Worm (Caenorhabditis elegans) whole organism, L3 larva: ENCODE data around the gene ttr-29.

Experiments used
- R02D3.7 ChIP-seq: fragments of 150-350 bp; optimal IDR thresholded peaks from 2 replicates; lab custom pipeline; 2014; ENCODE audit warnings: missing biosample characterization, missing genetic modification characterization
- ZK546.5 ChIP-seq: sonication (generic microtip); optimal IDR thresholded peaks from 2 replicates; lab custom pipeline; 2017; ENCODE audit warnings: missing biosample characterization, missing genetic modification characterization
- aly-2 ChIP-seq: fragments of 150-350 bp; optimal IDR thresholded peaks from 2 replicates; lab custom pipeline; 2014; ENCODE audit warnings: missing biosample characterization, missing genetic modification characterization
- ama-1 ChIP-seq: fragments of 150-350 bp; optimal IDR thresholded peaks from 2 replicates; lab custom pipeline; 2018
- ceh-16 ChIP-seq: sonication (generic microtip); optimal IDR thresholded peaks from 2 replicates; lab custom pipeline; 2017; ENCODE audit warnings: missing biosample characterization, missing genetic modification characterization
- ceh-28 ChIP-seq: fragments of 150-350 bp; optimal IDR thresholded peaks from 2 replicates; lab custom pipeline; 2014; ENCODE audit warnings: missing biosample characterization, missing genetic modification reagents, missing genetic modification characterization
- ceh-82 ChIP-seq: fragments of 150-350 bp; optimal IDR thresholded peaks from 2 replicates; lab custom pipeline; 2014; ENCODE audit warnings: missing biosample characterization, missing genetic modification characterization
- egl-5 ChIP-seq: fragments of 150-350 bp; optimal IDR thresholded peaks from 2 replicates; lab custom pipeline; 2017; ENCODE audit warnings: missing biosample characterization, missing genetic modification reagents, missing genetic modification characterization, inconsistent platforms
- elt-2 ChIP-seq: sonication (generic microtip); optimal IDR thresholded peaks from 2 replicates; lab custom pipeline; 2016; ENCODE audit warnings: missing genetic modification reagents, mild to moderate bottlenecking, missing genetic modification characterization, missing compliant biosample characterization
- elt-3 ChIP-seq, 3 experiments: fragments of 150-350 bp in 1 of 3; sonication (generic microtip) in 2 of 3; optimal IDR thresholded peaks; 2 replicates in 2 of 3; 4 replicates in 1 of 3; lab custom pipeline; 2014 to 2017; ENCODE audit warnings: missing biosample characterization in 3 of 3, missing genetic modification characterization in 3 of 3
- eor-1 ChIP-seq, 2 experiments: fragments of 150-350 bp; optimal IDR thresholded peaks; 2 replicates each; lab custom pipeline; 2014 to 2018; ENCODE audit warnings: missing biosample characterization in 2 of 2, missing genetic modification characterization in 2 of 2
- fkh-10 ChIP-seq: sonication (generic microtip); optimal IDR thresholded peaks from 2 replicates; lab custom pipeline; 2017; ENCODE audit warnings: missing biosample characterization, missing genetic modification reagents, missing genetic modification characterization
- fkh-2 ChIP-seq: fragments of 150-350 bp; optimal IDR thresholded peaks from 2 replicates; lab custom pipeline; 2014; ENCODE audit warnings: missing biosample characterization, missing genetic modification reagents, missing genetic modification characterization
- fos-1 ChIP-seq: fragments of 150-350 bp; optimal IDR thresholded peaks from 2 replicates; lab custom pipeline; 2014; ENCODE audit warnings: missing biosample characterization, missing genetic modification characterization
- hmg-11 ChIP-seq: sonication (generic microtip); optimal IDR thresholded peaks from 2 replicates; lab custom pipeline; 2016; ENCODE audit warnings: missing genetic modification characterization, missing compliant biosample characterization
- lin-15B ChIP-seq: fragments of 150-350 bp; optimal IDR thresholded peaks from 2 replicates; lab custom pipeline; 2014; ENCODE audit warnings: missing biosample characterization, missing genetic modification characterization
- lin-39 ChIP-seq: fragments of 150-350 bp; optimal IDR thresholded peaks from 2 replicates; lab custom pipeline; 2018; ENCODE audit warnings: missing biosample characterization, missing genetic modification reagents, missing genetic modification characterization
- lsy-12 ChIP-seq: sonication (generic microtip); optimal IDR thresholded peaks from 2 replicates; lab custom pipeline; 2016; ENCODE audit warnings: mild to moderate bottlenecking, missing genetic modification characterization, missing compliant biosample characterization
- mdl-1 ChIP-seq: fragments of 150-350 bp; optimal IDR thresholded peaks from 2 replicates; lab custom pipeline; 2014; ENCODE audit warnings: missing biosample characterization, missing genetic modification characterization
- mml-1 ChIP-seq: fragments of 150-350 bp; sonication (generic microtip); optimal IDR thresholded peaks from 3 replicates; lab custom pipeline; 2014; ENCODE audit warnings: missing biosample characterization, missing genetic modification characterization
- nhr-11 ChIP-seq: fragments of 150-350 bp; optimal IDR thresholded peaks from 2 replicates; lab custom pipeline; 2014; ENCODE audit warnings: missing biosample characterization, missing genetic modification characterization
- nhr-12 ChIP-seq: fragments of 150-350 bp; optimal IDR thresholded peaks from 2 replicates; lab custom pipeline; 2014; ENCODE audit warnings: missing biosample characterization, missing genetic modification characterization
- nhr-23 ChIP-seq: fragments of 150-350 bp; optimal IDR thresholded peaks from 2 replicates; lab custom pipeline; 2014; ENCODE audit warnings: missing biosample characterization, missing genetic modification reagents, missing genetic modification characterization
- nhr-237 ChIP-seq: fragments of 150-350 bp; optimal IDR thresholded peaks from 2 replicates; lab custom pipeline; 2014; ENCODE audit warnings: missing biosample characterization, missing genetic modification characterization
- nhr-28 ChIP-seq: fragments of 150-350 bp; optimal IDR thresholded peaks from 2 replicates; lab custom pipeline; 2014; ENCODE audit warnings: missing biosample characterization, missing genetic modification characterization
- nhr-67 ChIP-seq: fragments of 150-350 bp; optimal IDR thresholded peaks from 2 replicates; lab custom pipeline; 2014; ENCODE audit warnings: missing biosample characterization, missing genetic modification characterization
- nhr-76 ChIP-seq: fragments of 150-350 bp; sonication (generic microtip); optimal IDR thresholded peaks from 5 replicates; lab custom pipeline; 2014; ENCODE audit warnings: missing biosample characterization, missing genetic modification characterization
- nhr-77 ChIP-seq: fragments of 150-350 bp; optimal IDR thresholded peaks from 2 replicates; lab custom pipeline; 2014; ENCODE audit warnings: missing biosample characterization, missing genetic modification characterization
- pha-4 ChIP-seq: fragments of 150-350 bp; optimal IDR thresholded peaks from 2 replicates; lab custom pipeline; 2014; ENCODE audit warnings: missing biosample characterization, missing genetic modification reagents, missing genetic modification characterization
- pqm-1 ChIP-seq: fragments of 150-350 bp; optimal IDR thresholded peaks from 2 replicates; lab custom pipeline; 2017; ENCODE audit warnings: missing biosample characterization, missing genetic modification characterization, inconsistent platforms
- sea-2 ChIP-seq: fragments of 150-350 bp; sonication (generic microtip); optimal IDR thresholded peaks from 4 replicates; lab custom pipeline; 2014; ENCODE audit warnings: missing biosample characterization, missing genetic modification reagents, missing genetic modification characterization
- skn-1 ChIP-seq: fragments of 150-350 bp; optimal IDR thresholded peaks from 2 replicates; lab custom pipeline; 2014; ENCODE audit warnings: missing biosample characterization, missing genetic modification characterization
- tbx-2 ChIP-seq: sonication (generic microtip); optimal IDR thresholded peaks from 2 replicates; lab custom pipeline; 2016; ENCODE audit warnings: mild to moderate bottlenecking, missing genetic modification characterization, missing compliant biosample characterization
- unc-39 ChIP-seq: sonication (generic microtip); optimal IDR thresholded peaks from 4 replicates; lab custom pipeline; 2017; ENCODE audit warnings: missing biosample characterization, missing genetic modification characterization
- zag-1 ChIP-seq: fragments of 150-350 bp; optimal IDR thresholded peaks from 2 replicates; lab custom pipeline; 2014; ENCODE audit warnings: missing biosample characterization, missing genetic modification characterization
- ztf-4 ChIP-seq: fragments of 150-350 bp; optimal IDR thresholded peaks from 2 replicates; lab custom pipeline; 2014; ENCODE audit warnings: missing biosample characterization, missing genetic modification characterization

ttr-29 gene

DNA sequence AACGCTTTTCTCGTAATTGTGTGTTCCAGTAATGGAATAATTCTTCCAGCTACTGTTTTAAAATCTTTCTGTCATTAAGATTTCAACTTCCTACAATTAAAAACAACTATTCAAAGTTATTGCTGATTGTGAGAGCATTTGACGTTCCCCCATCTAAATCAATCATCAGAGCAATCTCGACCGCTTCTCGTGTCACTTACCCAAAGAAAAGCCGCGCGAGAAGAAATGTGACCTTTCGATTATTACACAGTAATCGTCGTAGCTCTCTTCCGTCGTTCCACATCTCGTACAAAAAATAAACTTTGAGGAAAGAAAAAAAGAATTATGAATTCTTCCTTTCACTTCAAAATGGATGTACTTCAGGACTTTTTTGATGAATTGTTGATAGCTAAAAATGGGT is 804 bp upstream of the ttr-29 start:
- TF ChIP-seq hmg-11 (tag; lab: Kevin White, UChicago) = no peak
- TF ChIP-seq mml-1 (tag; lab: Kevin White, UChicago) = no peak
- TF ChIP-seq nhr-11 (tag; lab: Kevin White, UChicago) = no peak
- TF ChIP-seq eor-1 (tag; optimal IDR thresholded peaks at IDR 0.05; lab: Kevin White, UChicago) = no peak
- no peak for TF ChIP-seq mdl-1 (tag; lab: Kevin White, UChicago)
- no peak for TF ChIP-seq R02D3.7 (tag; lab: Kevin White, UChicago)
- TF ChIP-seq ztf-4 (tag; lab: Kevin White, UChicago) = no peak
- TF ChIP-seq ZK546.5 (tag; lab: Kevin White, UChicago) = no peak
- TF ChIP-seq nhr-67 (tag; lab: Kevin White, UChicago) = no peak
- no peak for TF ChIP-seq lin-15B
- TF ChIP-seq fos-1 (tag; lab: Kevin White, UChicago) = no peak
- no peak for TF ChIP-seq pha-4 (tag; lab: Kevin White, UChicago)
- TF ChIP-seq ceh-82 = no peak
- TF ChIP-seq sea-2 (GFP tag; lab: Kevin White, UChicago) = no peak
- no peak for TF ChIP-seq tbx-2 (tag; lab: Kevin White, UChicago)
- TF ChIP-seq fkh-2 (tag; lab: Kevin White, UChicago) = no peak
- TF ChIP-seq nhr-237 = no peak
- TF ChIP-seq skn-1 (tag; lab: Kevin White, UChicago) = no peak

DNA sequence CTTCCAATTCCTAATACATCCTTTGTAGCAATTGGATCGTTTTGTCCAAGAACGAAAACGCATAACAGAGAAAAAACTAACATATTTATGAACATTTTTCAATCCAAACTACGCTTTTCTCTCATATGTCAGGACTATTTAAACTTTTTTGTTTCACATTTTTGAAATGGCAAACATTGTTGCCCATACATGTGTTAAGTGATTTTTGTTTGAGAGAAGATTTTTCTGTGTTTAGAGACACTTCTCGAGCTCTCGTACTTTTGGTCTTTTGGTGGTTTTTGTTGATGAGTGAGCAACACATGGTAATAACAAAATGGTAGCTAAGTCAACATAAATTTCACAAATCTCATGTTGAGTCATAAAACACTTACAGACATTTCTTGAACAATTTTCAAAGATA is 1.6 kb downstream of the ttr-29 start, which contains the start of gene ttr-28:
ttr-28 (minus strand) TSS at position 101 of the 400 bp plus-strand sequence.
- no peak for TF ChIP-seq nhr-12 (tag; lab: Kevin White, UChicago)
- TF ChIP-seq pha-4 (tag; lab: Kevin White, UChicago) = peak; percentile 17
- no peak for TF ChIP-seq aly-2

DNA sequence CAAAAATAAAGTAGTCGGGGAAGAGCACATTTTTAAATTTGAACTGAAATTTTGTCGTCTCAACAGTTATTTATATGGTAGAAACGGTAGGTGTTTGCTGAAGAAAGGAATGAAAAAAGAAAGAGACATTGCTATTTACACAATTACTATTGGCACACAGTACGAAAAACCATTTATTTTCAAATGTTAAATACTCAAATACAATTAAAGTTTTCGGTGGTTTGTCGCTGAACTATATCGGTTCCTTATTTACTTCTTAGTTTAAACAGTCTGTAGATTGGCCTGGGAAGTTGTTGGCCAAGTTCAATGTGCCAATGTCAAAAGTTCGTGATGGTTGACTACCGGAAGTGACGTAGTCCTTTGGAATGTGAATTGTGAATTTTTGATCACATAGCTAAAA is 2.6 kb downstream of the ttr-29 start, which contains the start of gene ttr-27:
ttr-27 (minus strand) TSS at position 45 of the 400 bp plus-strand sequence.
- TF ChIP-seq pha-4 (tag; lab: Kevin White, UChicago) (peak; percentile 91), nhr-28 (tag; lab: Kevin White, UChicago) (no peak)

DNA sequence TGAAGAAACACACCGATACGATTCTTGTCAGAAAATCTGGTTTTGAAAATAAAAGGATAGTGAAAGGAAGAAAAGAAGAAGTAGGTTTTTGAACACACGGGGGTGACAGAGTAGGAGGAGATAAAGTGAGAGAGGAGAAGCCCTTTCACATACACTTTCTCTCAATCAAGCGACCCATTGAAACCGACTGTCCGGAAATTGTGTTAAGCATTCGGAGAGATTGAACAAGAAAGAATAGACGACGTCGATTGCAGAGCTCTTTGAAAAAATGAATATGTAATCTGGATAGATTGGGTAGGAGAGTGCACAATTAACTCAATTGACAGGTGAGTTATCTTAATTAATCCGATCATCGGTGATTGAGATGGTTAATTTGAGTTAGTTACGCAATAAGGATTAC is 5.3 kb downstream of the ttr-29 start:
- peak; percentile 21 for TF ChIP-seq fkh-10
- no peak for TF ChIP-seq pqm-1 (tag; lab: Kevin White, UChicago)

DNA sequence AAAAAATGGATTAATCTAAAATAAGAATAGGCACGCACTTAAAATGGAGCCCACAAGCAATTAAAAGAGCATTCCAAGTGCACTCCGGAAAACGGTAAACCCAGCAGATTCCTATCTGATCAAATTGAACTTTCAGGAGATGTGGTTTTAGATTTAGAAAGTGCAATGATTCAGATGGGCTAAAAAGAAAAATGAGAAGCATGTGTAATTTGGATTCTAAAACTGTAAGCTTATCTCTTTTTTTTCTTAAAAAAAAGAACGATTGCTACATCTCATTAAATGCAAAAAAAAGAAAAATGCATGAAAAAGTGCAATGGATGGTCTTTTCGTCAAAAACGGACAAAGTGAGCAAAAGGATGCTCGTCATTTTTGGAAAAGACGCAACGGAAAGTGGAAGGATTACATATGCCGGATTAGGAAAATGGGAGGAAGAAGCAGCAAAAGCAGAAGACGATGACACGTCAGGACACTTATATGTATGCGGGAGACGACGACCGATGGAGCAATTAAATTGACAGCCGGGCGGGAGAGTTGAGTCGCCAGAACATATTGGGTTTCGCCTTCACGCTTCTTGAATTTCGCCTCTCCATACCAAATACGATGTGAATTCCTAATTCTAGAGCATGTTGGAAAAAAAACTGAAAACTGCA is 7.9 kb downstream of the ttr-29 start:
- TF ChIP-seq lin-39 (tag; lab: Kevin White, UChicago) (peak; percentile 65), zag-1 (tag; lab: Kevin White, UChicago) (no peak)
- TF ChIP-seq, all 47 proteins: peak for 1

DNA sequence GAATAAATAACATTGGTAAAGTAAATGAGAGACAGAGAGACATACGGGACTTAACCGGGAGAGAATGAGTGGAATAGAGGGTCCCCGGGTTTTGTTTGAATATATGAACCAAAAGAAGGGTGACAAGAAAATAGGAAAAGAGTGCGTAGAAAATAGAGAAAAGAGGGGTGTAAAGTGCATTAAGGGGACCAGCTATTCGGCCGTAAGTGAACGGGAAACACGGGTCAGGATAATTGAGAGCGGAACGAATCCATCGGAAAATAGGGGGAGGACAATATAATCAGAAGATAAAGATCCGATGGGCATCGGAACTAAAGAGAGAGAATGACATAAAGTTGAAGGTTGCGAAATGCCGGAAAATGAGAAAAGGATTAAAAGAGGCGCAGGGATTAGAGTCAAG is 9.3 kb downstream of the ttr-29 start:
- TF ChIP-seq mdl-1 (tag; lab: Kevin White, UChicago) (no peak), R02D3.7 (tag; lab: Kevin White, UChicago) (no peak), nhr-76 (no peak), elt-3 (tag; optimal IDR thresholded peaks at IDR 0.05; lab: Kevin White, UChicago) (no peak), skn-1 (tag; lab: Kevin White, UChicago) (no peak), lsy-12 (tag; lab: Kevin White, UChicago) (no peak), nhr-77 (tag; lab: Kevin White, UChicago) (no peak), ceh-16 (no peak), nhr-23 (no peak), egl-5 (tag; lab: Kevin White, UChicago) (no peak), fos-1 (tag; lab: Kevin White, UChicago) (no peak), unc-39 (no peak), ceh-28 (no peak), elt-2 (tag; lab: Kevin White, UChicago) (no peak), pha-4 (tag; lab: Kevin White, UChicago) (no peak), lin-39 (tag; lab: Kevin White, UChicago) (no peak), nhr-11 (tag; lab: Kevin White, UChicago) (no peak), nhr-237 (no peak), ama-1 (lab: Kevin White, UChicago) (no peak)
